Fruit fly (Drosophila melanogaster) whole organism, prepupa: ENCODE data around the gene HipHop.
A peak's percentile ranks its signal among the peaks of the same experiment; 100 is the strongest.

ENCODE experiments used
- Blimp-1 ChIP-seq: fragments of 200-800 bp; sonication (Bioruptor generic); optimal IDR thresholded peaks from 3 replicates; lab custom pipeline; 2017; ENCODE audit warnings: missing biosample characterization, missing genetic modification characterization, mild to moderate bottlenecking, moderate library complexity, missing genetic modification reagents
- CG10631 ChIP-seq: fragments of 200-800 bp; sonication (Bioruptor generic); optimal IDR thresholded peaks from 2 replicates; lab custom pipeline; 2016; ENCODE audit warnings: missing biosample characterization, missing genetic modification characterization
- CG10669 ChIP-seq: fragments of 200-800 bp; sonication (Bioruptor generic); optimal IDR thresholded peaks from 3 replicates; lab custom pipeline; 2018; ENCODE audit warnings: missing biosample characterization, mild to moderate bottlenecking, missing genetic modification characterization, moderate library complexity
- CG11294 ChIP-seq: fragments of 200-800 bp; sonication (Bioruptor generic); IDR thresholded peaks from 2 replicates; pipeline ENCODE4 v1.3.6; 2022; ENCODE audit warnings: missing biosample characterization, missing genetic modification characterization
- CG11762 ChIP-seq: fragments of 200-800 bp; sonication (Bioruptor generic); optimal IDR thresholded peaks from 3 replicates; lab custom pipeline; 2016; ENCODE audit warnings: missing biosample characterization, missing genetic modification characterization; ENCODE audit not compliant: insufficient read depth
- CG11902 ChIP-seq: fragments of 200-800 bp; sonication (Bioruptor generic); optimal IDR thresholded peaks from 3 replicates; lab custom pipeline; 2016; ENCODE audit warnings: missing biosample characterization, missing genetic modification characterization
- CG15336 ChIP-seq: fragments of 200-800 bp; sonication (Bioruptor generic); IDR thresholded peaks from 2 replicates; pipeline ENCODE4 v1.3.6; 2022; ENCODE audit warnings: missing biosample characterization, missing genetic modification characterization
- CG16779 ChIP-seq: fragments of 200-800 bp; sonication (Bioruptor generic); optimal IDR thresholded peaks from 3 replicates; lab custom pipeline; 2017; ENCODE audit warnings: missing biosample characterization, mild to moderate bottlenecking, missing genetic modification characterization
- CG3032 ChIP-seq: fragments of 200-800 bp; optimal IDR thresholded peaks from 2 replicates; lab custom pipeline; 2019; ENCODE audit warnings: missing biosample characterization, mild to moderate bottlenecking, missing genetic modification characterization, moderate library complexity
- CG31627 ChIP-seq: fragments of 200-800 bp; sonication (Bioruptor generic); optimal IDR thresholded peaks from 3 replicates; lab custom pipeline; 2016; ENCODE audit warnings: missing biosample characterization, missing genetic modification characterization
- CG32006 ChIP-seq: fragments of 200-800 bp; sonication (Bioruptor generic); optimal IDR thresholded peaks from 3 replicates; lab custom pipeline; 2017; ENCODE audit warnings: missing biosample characterization, mild to moderate bottlenecking, missing genetic modification characterization
- CG34406 ChIP-seq: fragments of 200-800 bp; sonication (Bioruptor generic); optimal IDR thresholded peaks from 3 replicates; lab custom pipeline; 2016; ENCODE audit warnings: missing biosample characterization, missing genetic modification characterization
- CG3919 ChIP-seq: fragments of 200-800 bp; sonication (Bioruptor generic); optimal IDR thresholded peaks from 3 replicates; lab custom pipeline; 2016; ENCODE audit warnings: missing biosample characterization, missing genetic modification characterization
- CG6163 ChIP-seq: fragments of 200-800 bp; sonication (Bioruptor generic); IDR thresholded peaks from 3 replicates; pipeline ENCODE4 v1.3.6; 2022; ENCODE audit warnings: missing biosample characterization, missing genetic modification characterization
- CG6808 ChIP-seq: fragments of 200-800 bp; sonication (Bioruptor generic); optimal IDR thresholded peaks from 3 replicates; lab custom pipeline; 2017; ENCODE audit warnings: missing biosample characterization, missing genetic modification characterization, mild to moderate bottlenecking, moderate library complexity, missing genetic modification reagents
- CG8319 ChIP-seq: fragments of 200-800 bp; sonication (Bioruptor generic); optimal IDR thresholded peaks from 3 replicates; lab custom pipeline; 2016; ENCODE audit warnings: missing biosample characterization, missing genetic modification characterization
- CG9139 ChIP-seq: fragments of 200-800 bp; sonication (Bioruptor generic); optimal IDR thresholded peaks from 3 replicates; lab custom pipeline; 2017; ENCODE audit warnings: missing biosample characterization, mild to moderate bottlenecking, missing genetic modification characterization
- Eip75B ChIP-seq: fragments of 200-800 bp; sonication (Bioruptor generic); optimal IDR thresholded peaks from 3 replicates; lab custom pipeline; 2016; ENCODE audit warnings: missing biosample characterization, missing genetic modification characterization
- Eip78C ChIP-seq: fragments of 200-800 bp; sonication (Bioruptor generic); peaks from one replicate; lab custom pipeline; 2016; ENCODE audit warnings: missing biosample characterization, missing genetic modification characterization
- Ets96B ChIP-seq: fragments of 200-800 bp; optimal IDR thresholded peaks from 2 replicates; lab custom pipeline; 2019; ENCODE audit warnings: missing biosample characterization, mild to moderate bottlenecking, missing genetic modification characterization, moderate library complexity
- Hr38 ChIP-seq: sonication (Bioruptor generic); optimal IDR thresholded peaks from 2 replicates; lab custom pipeline; 2016; ENCODE audit warnings: missing biosample characterization, missing genetic modification characterization
- Hr39 ChIP-seq: fragments of 200-800 bp; sonication (Bioruptor generic); optimal IDR thresholded peaks from 2 replicates; lab custom pipeline; 2016; ENCODE audit warnings: missing biosample characterization, missing genetic modification characterization
- Hr4 ChIP-seq: fragments of 200-800 bp; sonication (Bioruptor generic); optimal IDR thresholded peaks from 3 replicates; lab custom pipeline; 2016; ENCODE audit warnings: missing biosample characterization, missing genetic modification characterization
- Lpt ChIP-seq: fragments of 200-800 bp; sonication (Bioruptor generic); optimal IDR thresholded peaks from 3 replicates; lab custom pipeline; 2016; ENCODE audit warnings: missing biosample characterization, missing genetic modification characterization
- Met ChIP-seq: fragments of 200-800 bp; sonication (Bioruptor generic); optimal IDR thresholded peaks from 3 replicates; lab custom pipeline; 2016; ENCODE audit warnings: missing biosample characterization, missing genetic modification characterization
- OdsH ChIP-seq: fragments of 200-800 bp; sonication (Bioruptor generic); optimal IDR thresholded peaks from 3 replicates; lab custom pipeline; 2016; ENCODE audit warnings: missing biosample characterization, missing genetic modification characterization
- Sox15 ChIP-seq: fragments of 200-800 bp; sonication (Bioruptor generic); optimal IDR thresholded peaks from 3 replicates; lab custom pipeline; 2016; ENCODE audit warnings: missing biosample characterization, missing genetic modification characterization
- cyc ChIP-seq: fragments of 200-800 bp; sonication (Bioruptor generic); optimal IDR thresholded peaks from 3 replicates; lab custom pipeline; 2016; ENCODE audit warnings: missing biosample characterization, missing genetic modification characterization
- dsx ChIP-seq: fragments of 200-800 bp; optimal IDR thresholded peaks from 3 replicates; lab custom pipeline; 2019; ENCODE audit warnings: missing biosample characterization, mild to moderate bottlenecking, missing genetic modification characterization, moderate library complexity; ENCODE audit not compliant: poor library complexity, severe bottlenecking
- eg ChIP-seq: fragments of 200-800 bp; sonication (Bioruptor generic); IDR thresholded peaks from 3 replicates; pipeline ENCODE4 v1.3.6; 2022; ENCODE audit warnings: missing biosample characterization, missing genetic modification characterization
- esn ChIP-seq: fragments of 200-800 bp; sonication (Bioruptor generic); optimal IDR thresholded peaks from 2 replicates; lab custom pipeline; 2016; ENCODE audit warnings: missing biosample characterization, mild to moderate bottlenecking, missing genetic modification characterization, moderate library complexity
- fd85E ChIP-seq: fragments of 200-800 bp; sonication (Bioruptor generic); optimal IDR thresholded peaks from 3 replicates; lab custom pipeline; 2016; ENCODE audit warnings: missing biosample characterization, missing genetic modification characterization
- fkh ChIP-seq: fragments of 200-800 bp; sonication (Bioruptor generic); optimal IDR thresholded peaks from 3 replicates; lab custom pipeline; 2017; ENCODE audit warnings: missing biosample characterization, mild to moderate bottlenecking, missing genetic modification characterization, moderate library complexity
- lz ChIP-seq: fragments of 200-800 bp; sonication (Bioruptor generic); optimal IDR thresholded peaks from 3 replicates; lab custom pipeline; 2016; ENCODE audit warnings: missing biosample characterization, missing genetic modification characterization
- ss ChIP-seq, 2 experiments: fragments of 200-800 bp; sonication (Bioruptor generic); optimal IDR thresholded peaks; 2 replicates in 1 of 2; 3 replicates in 1 of 2; lab custom pipeline; 2017 to 2018; ENCODE audit warnings: mild to moderate bottlenecking in 2 of 2, missing biosample characterization in 2 of 2, missing genetic modification characterization in 2 of 2, moderate library complexity in 1 of 2
- svp ChIP-seq: fragments of 200-800 bp; sonication (Bioruptor generic); peaks from one replicate; lab custom pipeline; 2016; ENCODE audit warnings: missing biosample characterization, missing genetic modification characterization
- topi ChIP-seq: fragments of 200-800 bp; sonication (Bioruptor generic); optimal IDR thresholded peaks from 3 replicates; lab custom pipeline; 2016; ENCODE audit warnings: missing biosample characterization, missing genetic modification characterization
- vri ChIP-seq: fragments of 200-800 bp; sonication (Bioruptor generic); optimal IDR thresholded peaks from 3 replicates; lab custom pipeline; 2016; ENCODE audit warnings: missing biosample characterization, mild to moderate bottlenecking, missing genetic modification characterization

HipHop gene

DNA sequence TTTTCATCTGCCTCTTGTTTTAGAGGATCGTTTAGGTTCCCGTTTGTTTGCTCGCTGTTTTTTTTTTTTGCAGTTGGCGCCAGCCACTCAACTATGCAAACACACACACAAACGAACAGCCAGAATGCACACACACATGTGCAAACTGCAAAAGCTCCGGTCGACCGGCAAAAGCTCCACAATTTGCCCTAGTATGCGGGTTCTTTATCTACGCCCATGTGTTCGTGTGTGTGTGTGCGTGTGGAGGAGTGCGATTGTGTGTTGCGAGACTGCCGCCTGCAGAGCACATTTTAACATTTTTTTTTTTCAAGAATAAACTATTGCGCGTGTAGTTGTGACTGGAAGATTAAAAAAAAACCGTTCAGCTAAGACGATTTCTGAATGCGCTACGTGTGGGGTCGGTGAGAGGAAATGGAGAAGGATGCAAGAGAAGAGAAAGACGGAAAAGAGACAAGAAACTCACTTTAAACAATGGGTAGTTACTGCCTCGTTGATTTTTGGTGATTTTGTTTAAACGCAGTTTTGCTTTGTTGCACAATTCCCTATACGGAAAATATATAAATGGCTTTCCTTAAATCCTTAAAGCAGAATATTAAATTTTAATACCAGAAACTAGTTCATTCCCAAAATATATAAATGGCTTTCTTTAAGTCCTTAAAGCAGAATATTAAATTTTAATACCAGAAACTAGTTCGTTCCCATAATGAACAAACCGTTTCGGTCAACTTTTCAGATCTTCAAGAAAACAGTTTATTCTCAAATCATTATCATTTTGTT is 29.6 kb upstream of the HipHop start (continued):
- TF ChIP-seq CG15336 (GFP tag; lab: Robert Waterston, UW) = no peak
- peak; percentile 33 for TF ChIP-seq CG10631 (GFP tag; lab: Kevin White, UChicago)
- TF ChIP-seq Lpt (GFP tag; lab: Kevin White, UChicago) = peak; percentile 46
- no peak for TF ChIP-seq Met (GFP tag; lab: Kevin White, UChicago)
- TF ChIP-seq CG16779 = peak; percentile 40
- TF ChIP-seq CG6163 = peak; percentile 84
- peak; percentile 34; the same call in 1 of the 2 replicates for TF ChIP-seq CG11294 (GFP tag; lab: Robert Waterston, UW)
- no peak for TF ChIP-seq fd85E (GFP tag; lab: Kevin White, UChicago)
- TF ChIP-seq CG6808 (GFP tag; lab: Kevin White, UChicago) = peak; percentile 54
- TF ChIP-seq CG11902 = no peak
- TF ChIP-seq CG34406 (GFP tag; lab: Kevin White, UChicago) = peak; percentile 9

DNA sequence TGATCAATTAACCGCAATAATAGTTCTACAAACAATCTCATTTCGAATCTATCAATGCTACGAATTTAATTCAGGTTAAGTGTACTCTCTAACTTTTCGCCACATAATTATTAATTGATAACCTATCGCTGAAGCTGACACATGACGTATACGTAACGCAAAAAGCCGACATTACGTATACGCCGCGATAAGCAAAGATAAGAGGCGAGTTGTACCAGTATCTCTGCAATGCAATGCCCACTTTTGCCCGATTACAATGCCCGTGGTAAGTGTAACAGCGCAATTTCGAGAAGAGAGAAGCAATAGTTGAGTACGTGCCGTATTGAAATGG is 29.0 kb upstream of the HipHop start:
- no peak for TF ChIP-seq ss (GFP tag; optimal IDR thresholded peaks at IDR 0.05; lab: Kevin White, UChicago)
- peak; percentile 96 for TF ChIP-seq vri (GFP tag; lab: Kevin White, UChicago)
- TF ChIP-seq svp (GFP tag; lab: Kevin White, UChicago) = peak; percentile 83
- no peak for TF ChIP-seq Ets96B (tag; lab: Kevin White, UChicago)

DNA sequence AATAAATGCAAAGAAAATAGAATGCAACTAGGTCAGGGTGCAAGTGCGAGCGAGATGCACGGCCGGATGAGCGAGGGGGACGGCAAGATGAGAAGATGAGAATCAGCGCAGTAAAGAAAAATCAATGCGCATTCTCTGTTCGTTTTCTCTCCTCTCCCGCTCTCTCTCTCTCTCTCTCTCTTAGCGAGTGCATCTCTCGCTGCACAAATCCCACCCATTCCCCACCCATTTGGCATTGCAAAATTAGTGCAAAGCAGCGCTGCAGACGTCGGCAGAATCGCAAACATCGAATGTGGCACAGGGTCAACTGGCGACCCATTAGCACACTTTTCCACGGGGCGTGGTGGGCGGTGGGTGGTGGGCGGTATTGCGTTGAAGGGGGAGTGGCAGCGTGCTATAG is 28.1 kb upstream of the HipHop start:
- TF ChIP-seq CG15336 (GFP tag; lab: Robert Waterston, UW) = peak; percentile 43; the same call in 1 of the 2 replicates
- peak; percentile 8 for TF ChIP-seq CG6808 (GFP tag; lab: Kevin White, UChicago)
- TF ChIP-seq CG6163 = peak; percentile 41; the same call in 1 of the 3 replicates
- TF ChIP-seq CG31627 (GFP tag; lab: Kevin White, UChicago) = no peak
- 0 out of 2 replicates have a peak, but pooled peaks have one; percentile 20 for TF ChIP-seq CG11294 (GFP tag; lab: Robert Waterston, UW)
- peak; percentile 17 for TF ChIP-seq Eip75B
- TF ChIP-seq Eip78C (GFP tag; lab: Kevin White, UChicago) = peak; percentile 30
- TF ChIP-seq eg (GFP tag; lab: Robert Waterston, UW) = peak; percentile 46; the same call in 1 of the 3 replicates
- no peak for TF ChIP-seq CG3919 (GFP tag; lab: Kevin White, UChicago)
- TF ChIP-seq, all 60 proteins: peak for 7

DNA sequence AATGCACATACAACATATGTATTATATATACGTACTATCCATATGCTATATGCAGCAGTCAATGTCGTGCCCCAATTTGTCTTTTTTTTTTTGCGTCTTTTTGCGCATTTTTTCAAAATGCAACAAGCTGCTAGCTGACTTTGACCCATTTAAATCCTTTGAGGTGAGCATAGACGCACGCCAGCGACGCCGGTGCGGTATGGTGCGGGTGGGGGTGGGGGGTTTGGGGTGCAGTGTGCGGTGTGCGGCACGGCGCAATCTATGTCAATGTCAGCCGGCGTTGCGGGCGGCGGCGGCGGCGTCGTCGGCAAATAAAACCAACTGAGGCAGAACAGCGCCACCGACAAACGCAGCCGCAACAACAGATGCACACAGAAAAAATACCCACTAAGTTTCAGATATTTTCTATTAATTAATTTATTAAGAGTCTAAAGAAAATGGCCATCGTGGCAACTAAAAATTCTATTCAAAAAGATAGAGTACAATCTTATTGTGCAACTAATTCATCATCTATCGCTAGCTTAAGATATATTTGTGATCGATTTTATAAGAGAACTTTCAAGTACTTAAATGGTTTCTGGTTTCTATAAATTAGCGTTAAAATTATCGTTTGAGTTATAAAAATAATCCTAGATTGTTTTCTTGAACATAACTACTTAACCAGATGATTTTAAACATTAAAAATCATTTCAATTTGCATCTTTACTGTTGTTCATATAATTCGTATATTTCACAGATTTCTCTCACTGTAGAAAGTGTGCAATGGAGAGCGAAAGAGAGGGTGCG is 25.7 kb upstream of the HipHop start:
- no peak for TF ChIP-seq CG8319 (GFP tag; lab: Kevin White, UChicago)
- TF ChIP-seq Hr4 (GFP tag; lab: Kevin White, UChicago) = peak; percentile 1
- TF ChIP-seq CG9139 (GFP tag; lab: Kevin White, UChicago) = no peak
- TF ChIP-seq fkh (GFP tag; lab: Kevin White, UChicago) = peak; percentile 9
- peak; percentile 54 for TF ChIP-seq CG32006 (GFP tag; lab: Kevin White, UChicago)
- no peak for TF ChIP-seq esn (GFP tag; lab: Kevin White, UChicago)
- no peak for TF ChIP-seq cyc
- peak; percentile 12 for TF ChIP-seq OdsH
- no peak for TF ChIP-seq CG34406 (GFP tag; lab: Kevin White, UChicago)
- no peak for TF ChIP-seq Hr39 (GFP tag; lab: Kevin White, UChicago)
- TF ChIP-seq Eip78C (GFP tag; lab: Kevin White, UChicago) = peak; percentile 74
- TF ChIP-seq svp (GFP tag; lab: Kevin White, UChicago) = peak; percentile 23
- peak; percentile 8 for TF ChIP-seq Eip75B
- TF ChIP-seq topi = no peak
- no peak for TF ChIP-seq CG10669 (GFP tag; lab: Kevin White, UChicago)
- no peak for TF ChIP-seq CG6808 (GFP tag; lab: Kevin White, UChicago)
- no peak for TF ChIP-seq CG31627 (GFP tag; lab: Kevin White, UChicago)
- TF ChIP-seq CG15336 (GFP tag; lab: Robert Waterston, UW) = 0 out of 2 replicates have a peak, but pooled peaks have one; percentile 6
- TF ChIP-seq CG3919 (GFP tag; lab: Kevin White, UChicago) = no peak
- TF ChIP-seq CG3032 (tag; lab: Kevin White, UChicago) = no peak
- no peak for TF ChIP-seq Blimp-1 (GFP tag; lab: Kevin White, UChicago)
- TF ChIP-seq ss (GFP tag; optimal IDR thresholded peaks at IDR 0.05; lab: Kevin White, UChicago) = no peak
- TF ChIP-seq dsx (GFP tag; lab: Kevin White, UChicago) = no peak
- TF ChIP-seq Hr38 (GFP tag; lab: Kevin White, UChicago) = no peak
- no peak for TF ChIP-seq Sox15 (GFP tag; lab: Kevin White, UChicago)
- peak; percentile 10; the same call in 1 of the 3 replicates for TF ChIP-seq eg (GFP tag; lab: Robert Waterston, UW)
- TF ChIP-seq CG6163 = 0 out of 3 replicates have a peak, but pooled peaks have one; percentile 38
- no peak for TF ChIP-seq lz (GFP tag; lab: Kevin White, UChicago)
- peak; percentile 30; the same call in 1 of the 2 replicates for TF ChIP-seq CG11294 (GFP tag; lab: Robert Waterston, UW)
- TF ChIP-seq CG11762 (GFP tag; lab: Kevin White, UChicago) = peak; percentile 6
